Fruit fly (Drosophila melanogaster): ENCODE data around the gene tnc.

Gene tnc

dm6 chr3R:24974762-24975432, 9.3 kb upstream of the tnc start (continued):
- TF ChIP-seq CG11762 (GFP tag; optimal IDR thresholded peaks at IDR 0.05; ENCODE audit: insufficient read depth) (peak; percentile 81), Hr39 (GFP tag; optimal IDR thresholded peaks at IDR 0.05) (peak; percentile 74), Sox102F (GFP tag; optimal IDR thresholded peaks at IDR 0.05) (peak; percentile 75), CG3032 (tag; optimal IDR thresholded peaks at IDR 0.05) (peak; percentile 86), Ets21C (GFP tag; optimal IDR thresholded peaks at IDR 0.05) (peak; percentile 28), CG1621 (tag; optimal IDR thresholded peaks at IDR 0.05) (peak; percentile 62), CG16779 (tag; optimal IDR thresholded peaks at IDR 0.05) (peak; percentile 72), Sox14 (GFP tag; optimal IDR thresholded peaks at IDR 0.05) (peak; percentile 94), topi (GFP tag; optimal IDR thresholded peaks at IDR 0.05) (peak; percentile 80)

dm6 chr3R:24976144-24976543, 8.0 kb upstream of the tnc start:
- peak; percentile 35 for TF ChIP-seq net (GFP tag; optimal IDR thresholded peaks at IDR 0.05)
- no peak for TF ChIP-seq CG10669 (GFP tag; optimal IDR thresholded peaks at IDR 0.05)
- no peak for TF ChIP-seq CG11294 (GFP tag; IDR thresholded peaks at IDR 0.05)
- TF ChIP-seq CG3032 (tag; optimal IDR thresholded peaks at IDR 0.05), result no peak
- peak; percentile 35 for TF ChIP-seq esn (GFP tag; optimal IDR thresholded peaks at IDR 0.05)
- TF ChIP-seq eg (GFP tag; IDR thresholded peaks at IDR 0.05), result no peak
- no peak for TF ChIP-seq Blimp-1 (GFP tag; optimal IDR thresholded peaks at IDR 0.05)
- TF ChIP-seq topi (GFP tag; optimal IDR thresholded peaks at IDR 0.05), result peak; percentile 25
- no peak for TF ChIP-seq CG16779 (tag; optimal IDR thresholded peaks at IDR 0.05)
- no peak for TF ChIP-seq lz (GFP tag; optimal IDR thresholded peaks at IDR 0.05)
- no peak for TF ChIP-seq CG15336 (GFP tag; IDR thresholded peaks at IDR 0.05)
- TF ChIP-seq Smox (GFP tag; optimal IDR thresholded peaks at IDR 0.05), result peak; percentile 14
- peak; percentile 74 for TF ChIP-seq Eip78C (GFP tag)
- no peak for TF ChIP-seq ss (GFP tag; optimal IDR thresholded peaks at IDR 0.05)
- TF ChIP-seq CG7368 (GFP tag; optimal IDR thresholded peaks at IDR 0.05), result no peak
- TF ChIP-seq fd85E (GFP tag; optimal IDR thresholded peaks at IDR 0.05), result no peak
- no peak for TF ChIP-seq cyc (GFP tag; optimal IDR thresholded peaks at IDR 0.05)
- peak; percentile 7 for TF ChIP-seq OdsH (GFP tag; optimal IDR thresholded peaks at IDR 0.05)
- TF ChIP-seq CG11762 (GFP tag; optimal IDR thresholded peaks at IDR 0.05; ENCODE audit: insufficient read depth), result peak; percentile 13
- TF ChIP-seq pdm3 (GFP tag; optimal IDR thresholded peaks at IDR 0.05), result peak; percentile 27
- TF ChIP-seq CG34406 (GFP tag; optimal IDR thresholded peaks at IDR 0.05), result no peak
- TF ChIP-seq CG8632 (GFP tag; optimal IDR thresholded peaks at IDR 0.05), result no peak
- peak; percentile 24 for TF ChIP-seq CG10631 (GFP tag; optimal IDR thresholded peaks at IDR 0.05)
- TF ChIP-seq dac (GFP tag; optimal IDR thresholded peaks at IDR 0.05), result no peak
- peak; percentile 25 for TF ChIP-seq CG3919 (GFP tag; optimal IDR thresholded peaks at IDR 0.05)
- no peak for TF ChIP-seq Gug (GFP tag; IDR thresholded peaks at IDR 0.05)
- TF ChIP-seq fkh (GFP tag; optimal IDR thresholded peaks at IDR 0.05), result no peak
- TF ChIP-seq CG6808 (GFP tag; optimal IDR thresholded peaks at IDR 0.05), result no peak
- peak; percentile 57 for TF ChIP-seq CG32006 (GFP tag; optimal IDR thresholded peaks at IDR 0.05)
- peak; percentile 14 for TF ChIP-seq CG6276 (GFP tag; optimal IDR thresholded peaks at IDR 0.05)
- peak; percentile 42 for TF ChIP-seq CG4318 (GFP tag; optimal IDR thresholded peaks at IDR 0.05)
- peak; percentile 48 for TF ChIP-seq Hr4 (GFP tag; optimal IDR thresholded peaks at IDR 0.05)
- peak; percentile 22 for TF ChIP-seq Eip75B (GFP tag; optimal IDR thresholded peaks at IDR 0.05)
- no peak for TF ChIP-seq CG8119 (GFP tag; IDR thresholded peaks at IDR 0.05)
- TF ChIP-seq CG1621 (tag; optimal IDR thresholded peaks at IDR 0.05), result no peak
- TF ChIP-seq Ets21C (GFP tag; optimal IDR thresholded peaks at IDR 0.05), result peak; percentile 2
- TF ChIP-seq Hr39 (GFP tag; optimal IDR thresholded peaks at IDR 0.05), result no peak
- no peak for TF ChIP-seq vri (GFP tag; optimal IDR thresholded peaks at IDR 0.05)
- no peak for TF ChIP-seq CG6854 (GFP tag; optimal IDR thresholded peaks at IDR 0.05)
- TF ChIP-seq svp (GFP tag), result peak; percentile 56
- peak; percentile 3 for TF ChIP-seq acj6 (GFP tag; optimal IDR thresholded peaks at IDR 0.05)
- no peak for TF ChIP-seq Ets96B (tag; optimal IDR thresholded peaks at IDR 0.05)
- TF ChIP-seq Sox15 (GFP tag; optimal IDR thresholded peaks at IDR 0.05), result no peak
- no peak for TF ChIP-seq Sox14 (GFP tag; optimal IDR thresholded peaks at IDR 0.05)
- no peak for TF ChIP-seq Hr38 (GFP tag; optimal IDR thresholded peaks at IDR 0.05)

All from whole organism, prepupa.